Worm (Caenorhabditis elegans): ENCODE measurements around the gene cat-2.
A peak's percentile ranks its signal among the peaks of the same experiment; 100 is the strongest.

Gene cat-2

DNA sequence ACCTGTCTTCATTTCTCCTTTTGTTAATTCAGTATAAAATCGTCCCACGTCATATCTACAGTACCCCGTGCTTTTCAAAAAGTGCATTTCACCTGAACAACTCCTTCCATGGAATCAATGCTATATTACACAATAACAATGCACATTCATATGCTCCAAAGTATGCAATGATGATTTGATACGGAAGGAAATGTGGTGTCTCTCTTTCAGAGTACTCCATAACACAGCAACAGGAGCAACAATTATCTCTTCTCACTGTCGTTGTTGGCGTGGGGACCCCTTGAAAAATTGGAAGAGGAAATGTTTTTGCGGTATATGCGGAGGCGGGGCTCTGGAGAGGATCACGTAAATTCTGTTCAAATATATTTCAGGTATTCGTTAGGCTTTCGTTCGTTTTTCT is at the start of gene cat-2:
cat-2 (plus strand) TSS at position 301 of the 400 bp plus-strand sequence.
- TF ChIP-seq hpl-2 (GFP tag; optimal IDR thresholded peaks at IDR 0.05) = no peak
- TF ChIP-seq nhr-11 (tag; optimal IDR thresholded peaks at IDR 0.05) = no peak
- TF ChIP-seq fkh-10 (GFP tag; optimal IDR thresholded peaks at IDR 0.05) = no peak
- no peak for TF ChIP-seq vab-15 (tag; optimal IDR thresholded peaks at IDR 0.05)
- no peak for TF ChIP-seq efl-3 (GFP tag; optimal IDR thresholded peaks at IDR 0.05)
- no peak for TF ChIP-seq lin-13 (GFP tag; optimal IDR thresholded peaks at IDR 0.05)
- TF ChIP-seq ztf-4 (tag; optimal IDR thresholded peaks at IDR 0.05) = no peak
- TF ChIP-seq nhr-71 (tag; optimal IDR thresholded peaks at IDR 0.05) = no peak
- TF ChIP-seq zag-1 (tag; optimal IDR thresholded peaks at IDR 0.05) = no peak
- no peak for TF ChIP-seq dpl-1 (GFP tag; optimal IDR thresholded peaks at IDR 0.05)

ce11 chrII:208097-208496 is 49.5 kb upstream of the cat-2 start:
- TF ChIP-seq lsy-2 (tag; optimal IDR thresholded peaks at IDR 0.05) (no peak), tlp-1 (tag; optimal IDR thresholded peaks at IDR 0.05) (no peak), nhr-237 (tag; optimal IDR thresholded peaks at IDR 0.05) (no peak), sox-4 (tag; optimal IDR thresholded peaks at IDR 0.05) (no peak), fkh-8 (tag; optimal IDR thresholded peaks at IDR 0.05) (no peak), aly-2 (tag; optimal IDR thresholded peaks at IDR 0.05) (no peak), isw-1 (GFP tag; IDR thresholded peaks at IDR 0.05) (no peak)

- peak; percentile 97 for TF ChIP-seq nhr-71 (tag; optimal IDR thresholded peaks at IDR 0.05)
- peak; percentile 17 for TF ChIP-seq unc-30 (tag; optimal IDR thresholded peaks at IDR 0.05)
- peak; percentile 54 for TF ChIP-seq zag-1 (tag; optimal IDR thresholded peaks at IDR 0.05)
- TF ChIP-seq F16B12.6 (tag; optimal IDR thresholded peaks at IDR 0.05) = peak; percentile 74
- peak; percentile 96 for TF ChIP-seq tbx-2 (tag; optimal IDR thresholded peaks at IDR 0.05)
- TF ChIP-seq elt-2 (tag; optimal IDR thresholded peaks at IDR 0.05) = peak; percentile 82
- peak; percentile 92 for TF ChIP-seq isw-1 (GFP tag; IDR thresholded peaks at IDR 0.05)
- peak; percentile 2 for TF ChIP-seq C34B4.2 (tag; optimal IDR thresholded peaks at IDR 0.05)
- peak; percentile 73 for TF ChIP-seq ceh-90 (tag; optimal IDR thresholded peaks at IDR 0.05)
- peak; percentile 95 for TF ChIP-seq skn-1 (tag; optimal IDR thresholded peaks at IDR 0.05)
- peak; percentile 97 for TF ChIP-seq nhr-90 (tag; optimal IDR thresholded peaks at IDR 0.05; ENCODE audit: poor library complexity)
- peak; percentile 95 for TF ChIP-seq fkh-8 (tag; optimal IDR thresholded peaks at IDR 0.05)
- no peak for TF ChIP-seq ces-1 (GFP tag; optimal IDR thresholded peaks at IDR 0.05)
- no peak for TF ChIP-seq hlh-4 (tag; optimal IDR thresholded peaks at IDR 0.05)
- no peak for TF ChIP-seq alr-1 (tag; optimal IDR thresholded peaks at IDR 0.05; ENCODE audit: borderline replicate concordance)
- TF ChIP-seq Y116A8C.19 (tag; optimal IDR thresholded peaks at IDR 0.05; ENCODE audit: borderline replicate concordance) = no peak
- no peak for TF ChIP-seq nhr-76 (tag; optimal IDR thresholded peaks at IDR 0.05)
- TF ChIP-seq grh-1 (GFP tag; IDR thresholded peaks at IDR 0.05) = peak; percentile 90
- peak; percentile 69 for TF ChIP-seq vab-15 (tag; optimal IDR thresholded peaks at IDR 0.05)
- peak; percentile 97 for TF ChIP-seq unc-130 (tag; optimal IDR thresholded peaks at IDR 0.05)
- TF ChIP-seq nhr-77 (tag; optimal IDR thresholded peaks at IDR 0.05) = peak; percentile 93
- TF ChIP-seq egl-27 (tag; optimal IDR thresholded peaks at IDR 0.05) = no peak
- peak; percentile 95 for TF ChIP-seq swsn-7 (tag; optimal IDR thresholded peaks at IDR 0.05)
- peak; percentile 91 for TF ChIP-seq nhr-11 (tag; optimal IDR thresholded peaks at IDR 0.05)
- TF ChIP-seq snu-23 (GFP tag; optimal IDR thresholded peaks at IDR 0.05) = peak; percentile 98
- peak; percentile 99 to 100 (median 100) for TF ChIP-seq dpl-1 (GFP tag; optimal IDR thresholded peaks at IDR 0.05)
- peak; percentile 100 for TF ChIP-seq efl-1 (optimal IDR thresholded peaks at IDR 0.05)
- peak; percentile 100 for TF ChIP-seq efl-1 (GFP tag; optimal IDR thresholded peaks at IDR 0.05 in 1 of 2)
- peak; percentile 67 to 86 for TF ChIP-seq ztf-11 (tag; optimal IDR thresholded peaks at IDR 0.05)
- peak; percentile 100 for TF ChIP-seq lin-35 (GFP tag; optimal IDR thresholded peaks at IDR 0.05)
- peak; percentile 67 for TF ChIP-seq snpc-4 (tag; optimal IDR thresholded peaks at IDR 0.05)
- peak in 4 of 6 experiments; percentile 69 to 93 (median 84) for TF ChIP-seq elt-3 (tag; optimal IDR thresholded peaks at IDR 0.05)
- TF ChIP-seq pqm-1 (tag; optimal IDR thresholded peaks at IDR 0.05) = no peak
- TF ChIP-seq unc-86 (tag; optimal IDR thresholded peaks at IDR 0.05) = peak; percentile 93
- peak; percentile 78 for TF ChIP-seq fkh-10 (GFP tag; optimal IDR thresholded peaks at IDR 0.05)
- no peak for TF ChIP-seq tlp-1 (tag; optimal IDR thresholded peaks at IDR 0.05)
- TF ChIP-seq jun-1 (tag; optimal IDR thresholded peaks at IDR 0.05) = peak; percentile 93
- TF ChIP-seq lsy-2 (tag; optimal IDR thresholded peaks at IDR 0.05) = peak; percentile 93 to 94
- no peak for TF ChIP-seq sptf-1 (tag; optimal IDR thresholded peaks at IDR 0.05)
- TF ChIP-seq unc-98 (GFP tag; IDR thresholded peaks at IDR 0.05) = peak; percentile 78
- TF ChIP-seq nhr-237 (tag; optimal IDR thresholded peaks at IDR 0.05) = peak; percentile 82
- TF ChIP-seq hlh-17 (GFP tag; optimal IDR thresholded peaks at IDR 0.05; ENCODE audit: borderline replicate concordance) = no peak
Measured at ce11 chrII:216598-216997, 41.0 kb upstream of the cat-2 start, which contains the start of gene F48A11.4. TSS of gene F48A11.4 (minus strand) at chrII:216621.

Measured in whole organism, L1 larva.